Worm (Caenorhabditis elegans) whole organism, L4 larva: ENCODE measurements around the gene nhr-192.

Experiments
- F26F4.8 ChIP-seq: fragments of 200-800 bp; sonication (Bioruptor generic); conservative IDR thresholded peaks from 2 replicates; pipeline ENCODE4 v1.3.6; 2022; ENCODE audit warnings: missing genetic modification characterization, missing compliant biosample characterization
- F49E8.2 ChIP-seq: sonication (generic microtip); optimal IDR thresholded peaks from 2 replicates; lab custom pipeline; 2016; ENCODE audit warnings: missing compliant biosample characterization, mild to moderate bottlenecking, missing genetic modification characterization, borderline replicate concordance
- T20F7.1 ChIP-seq: fragments of 200-800 bp; sonication (Bioruptor generic); optimal IDR thresholded peaks from 2 replicates; lab custom pipeline; 2018; ENCODE audit warnings: mild to moderate bottlenecking, missing genetic modification characterization, missing compliant biosample characterization
- Y5F2A.4 ChIP-seq: fragments of 200-800 bp; sonication (Bioruptor generic); optimal IDR thresholded peaks from 2 replicates; lab custom pipeline; 2018; ENCODE audit warnings: mild to moderate bottlenecking, missing genetic modification characterization, missing compliant biosample characterization
- aha-1 ChIP-seq: fragments of 150-350 bp; peaks from one replicate; lab custom pipeline; 2014; ENCODE audit warnings: missing biosample characterization, missing genetic modification characterization
- ama-1 ChIP-seq: fragments of 150-350 bp; optimal IDR thresholded peaks from 2 replicates; lab custom pipeline; 2014; ENCODE audit warnings: inconsistent platforms, mixed read lengths
- arid-1 ChIP-seq: fragments of 200-800 bp; sonication (Bioruptor generic); conservative IDR thresholded peaks from 2 replicates; pipeline ENCODE4 v1.3.6; 2022; ENCODE audit warnings: missing genetic modification reagents, missing genetic modification characterization, missing compliant biosample characterization
- ceh-20 ChIP-seq: fragments of 200-800 bp; sonication (Bioruptor generic); IDR thresholded peaks from 2 replicates; pipeline ENCODE4 v1.3.6; 2022; ENCODE audit warnings: missing genetic modification reagents, missing genetic modification characterization, missing compliant biosample characterization
- ces-1 ChIP-seq: fragments of 150-350 bp; sonication (generic microtip); optimal IDR thresholded peaks from 4 replicates; lab custom pipeline; 2014; ENCODE audit warnings: missing biosample characterization, missing genetic modification reagents, missing genetic modification characterization
- daf-12 ChIP-seq: fragments of 150-350 bp; optimal IDR thresholded peaks from 2 replicates; lab custom pipeline; 2014; ENCODE audit warnings: missing biosample characterization, missing genetic modification reagents, missing genetic modification characterization
- daf-16 ChIP-seq, 3 experiments: sonication (generic microtip); optimal IDR thresholded peaks; 2 replicates each; lab custom pipeline; 2016 to 2017; ENCODE audit warnings: missing genetic modification characterization in 3 of 3, missing genetic modification reagents in 3 of 3, mild to moderate bottlenecking in 2 of 3, missing compliant biosample characterization in 2 of 3, missing biosample characterization in 1 of 3, moderate library complexity in 1 of 3
- daf-8 ChIP-seq: fragments of 200-800 bp; sonication (Bioruptor generic); IDR thresholded peaks from 2 replicates; pipeline ENCODE4 v1.3.6; 2022; ENCODE audit warnings: missing genetic modification characterization, missing compliant biosample characterization
- dpl-1 ChIP-seq: fragments of 150-350 bp; optimal IDR thresholded peaks from 2 replicates; lab custom pipeline; 2014; ENCODE audit warnings: missing biosample characterization, missing genetic modification reagents, missing genetic modification characterization
- egl-27 ChIP-seq: sonication (generic microtip); optimal IDR thresholded peaks from 3 replicates; lab custom pipeline; 2017; ENCODE audit warnings: missing biosample characterization, missing genetic modification reagents, missing genetic modification characterization
- hif-1 ChIP-seq, 2 experiments: sonication (generic microtip); optimal IDR thresholded peaks; 2 replicates each; lab custom pipeline; 2016 to 2017; ENCODE audit warnings: missing compliant biosample characterization in 2 of 2, missing genetic modification characterization in 2 of 2, missing genetic modification reagents in 2 of 2, missing genotype in 2 of 2, mild to moderate bottlenecking in 1 of 2
- lin-1 ChIP-seq: fragments of 200-800 bp; sonication (Bioruptor generic); IDR thresholded peaks from 2 replicates; pipeline ENCODE4 v1.3.6; 2022; ENCODE audit warnings: missing genetic modification reagents, missing genetic modification characterization, missing compliant biosample characterization
- lin-39 ChIP-seq: fragments of 150-350 bp; optimal IDR thresholded peaks from 2 replicates; lab custom pipeline; 2014; ENCODE audit warnings: missing biosample characterization, missing genetic modification reagents, missing genetic modification characterization
- madf-5 ChIP-seq, 2 experiments: fragments of 200-800 bp; sonication (Bioruptor generic); IDR thresholded peaks; 2 replicates each; pipeline ENCODE4 v1.3.6; 2022; ENCODE audit warnings: missing compliant biosample characterization in 2 of 2, missing genetic modification characterization in 2 of 2
- mdt-29 ChIP-seq: fragments of 200-800 bp; sonication (Bioruptor generic); IDR thresholded peaks from 2 replicates; pipeline ENCODE4 v1.3.6; 2022; ENCODE audit warnings: missing genetic modification reagents, missing genetic modification characterization, missing compliant biosample characterization
- mes-2 ChIP-seq: sonication (generic microtip); optimal IDR thresholded peaks from 2 replicates; lab custom pipeline; 2016; ENCODE audit warnings: missing genotype, mild to moderate bottlenecking, missing genetic modification characterization, missing compliant biosample characterization; ENCODE audit not compliant: poor library complexity, severe bottlenecking
- mxl-2 ChIP-seq: fragments of 200-800 bp; sonication (Bioruptor generic); conservative IDR thresholded peaks from 2 replicates; pipeline ENCODE4 v1.3.6; 2022; ENCODE audit warnings: missing genetic modification reagents, missing genetic modification characterization, missing compliant biosample characterization
- nhr-102 ChIP-seq: sonication (generic microtip); optimal IDR thresholded peaks from 2 replicates; lab custom pipeline; 2016; ENCODE audit warnings: mild to moderate bottlenecking, missing genetic modification characterization, moderate library complexity, missing compliant biosample characterization
- nhr-41 ChIP-seq: fragments of 200-800 bp; sonication (Bioruptor generic); IDR thresholded peaks from 2 replicates; pipeline ENCODE4 v1.3.6; 2022; ENCODE audit warnings: missing genetic modification reagents, missing genetic modification characterization, missing compliant biosample characterization
- nhr-42 ChIP-seq: fragments of 200-800 bp; sonication (Bioruptor generic); IDR thresholded peaks from 2 replicates; pipeline ENCODE4 v1.3.6; 2022; ENCODE audit warnings: missing genetic modification characterization, missing compliant biosample characterization
- nhr-76 ChIP-seq: fragments of 150-350 bp; optimal IDR thresholded peaks from 2 replicates; lab custom pipeline; 2014; ENCODE audit warnings: missing biosample characterization, missing genetic modification characterization
- php-3 ChIP-seq: fragments of 200-800 bp; sonication (Bioruptor generic); IDR thresholded peaks from 2 replicates; pipeline ENCODE4 v1.3.6; 2022; ENCODE audit warnings: missing genetic modification reagents, missing genetic modification characterization, missing compliant biosample characterization
- saeg-2 ChIP-seq: fragments of 200-800 bp; sonication (Bioruptor generic); IDR thresholded peaks from 2 replicates; pipeline ENCODE4 v1.3.6; 2022; ENCODE audit warnings: missing genetic modification reagents, missing genetic modification characterization, missing compliant biosample characterization
- spr-3 ChIP-seq: fragments of 200-800 bp; sonication (Bioruptor generic); optimal IDR thresholded peaks from 2 replicates; lab custom pipeline; 2018; ENCODE audit warnings: mild to moderate bottlenecking, missing genetic modification characterization, missing compliant biosample characterization
- unc-39 ChIP-seq: sonication (generic microtip); optimal IDR thresholded peaks from 2 replicates; lab custom pipeline; 2017; ENCODE audit warnings: missing biosample characterization, missing genetic modification characterization
- unc-62 ChIP-seq, 3 experiments: fragments of 150-350 bp in 1 of 3; sonication (generic microtip); optimal IDR thresholded peaks in 2 of 3; peaks in 1 of 3; 1 replicate in 1 of 3; 2 replicates in 2 of 3; lab custom pipeline; 2014 to 2017; ENCODE audit warnings: missing biosample characterization in 3 of 3, missing genetic modification characterization in 3 of 3, missing genetic modification reagents in 3 of 3, missing genotype in 1 of 3
- vab-7 ChIP-seq: fragments of 200-800 bp; sonication (Bioruptor generic); IDR thresholded peaks from 2 replicates; pipeline ENCODE4 v1.3.6; 2022; ENCODE audit warnings: missing genetic modification reagents, missing genetic modification characterization, missing compliant biosample characterization
- zfp-3 ChIP-seq: fragments of 200-800 bp; sonication (Bioruptor generic); conservative IDR thresholded peaks from 2 replicates; pipeline ENCODE4 v1.3.6; 2022; ENCODE audit warnings: missing genetic modification reagents, missing genetic modification characterization, missing compliant biosample characterization
- zip-2 ChIP-seq: fragments of 150-350 bp; optimal IDR thresholded peaks from 2 replicates; lab custom pipeline; 2014; ENCODE audit warnings: missing biosample characterization, missing genetic modification characterization
- ztf-7 ChIP-seq: fragments of 150-350 bp; optimal IDR thresholded peaks from 2 replicates; lab custom pipeline; 2014; ENCODE audit warnings: missing biosample characterization, missing genetic modification characterization

Gene nhr-192

DNA sequence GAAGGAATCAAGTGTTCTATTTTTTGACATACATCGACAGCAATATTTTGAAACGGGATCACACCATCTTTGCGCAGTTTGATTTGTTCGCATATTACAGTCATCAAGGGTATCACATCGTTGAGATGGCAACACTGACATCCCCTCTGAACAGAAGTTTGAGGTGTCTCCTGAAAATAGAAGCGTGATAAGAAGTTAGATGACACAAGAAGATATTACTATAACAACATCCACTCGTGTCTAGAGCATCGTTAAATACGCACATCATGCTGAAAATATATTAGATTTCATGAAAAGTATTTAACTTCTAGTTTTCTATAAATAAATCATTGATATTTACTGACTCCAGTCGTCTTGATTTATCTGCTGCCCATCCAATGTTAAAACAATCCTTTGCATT, 2.3 kb upstream of the nhr-192 start:
- no peak for TF ChIP-seq madf-5 (GFP tag; IDR thresholded peaks at IDR 0.05; lab: Robert Waterston, UW)
- no peak for TF ChIP-seq unc-39 (tag; lab: Kevin White, UChicago)
- no peak for TF ChIP-seq nhr-41
- peak in 1 of 2 experiments; percentile 91 for TF ChIP-seq unc-62 (GFP tag; optimal IDR thresholded peaks at IDR 0.05 in 1 of 2; lab: Kevin White, UChicago)
- TF ChIP-seq unc-62 (tag; optimal IDR thresholded peaks at IDR 0.05; lab: Kevin White, UChicago), result no peak
- TF ChIP-seq F26F4.8 (GFP tag; lab: Robert Waterston, UW), result no peak
- TF ChIP-seq hif-1 (tag; optimal IDR thresholded peaks at IDR 0.05; lab: Kevin White, UChicago), result no peak
- TF ChIP-seq, all 104 proteins: peak for 1

DNA sequence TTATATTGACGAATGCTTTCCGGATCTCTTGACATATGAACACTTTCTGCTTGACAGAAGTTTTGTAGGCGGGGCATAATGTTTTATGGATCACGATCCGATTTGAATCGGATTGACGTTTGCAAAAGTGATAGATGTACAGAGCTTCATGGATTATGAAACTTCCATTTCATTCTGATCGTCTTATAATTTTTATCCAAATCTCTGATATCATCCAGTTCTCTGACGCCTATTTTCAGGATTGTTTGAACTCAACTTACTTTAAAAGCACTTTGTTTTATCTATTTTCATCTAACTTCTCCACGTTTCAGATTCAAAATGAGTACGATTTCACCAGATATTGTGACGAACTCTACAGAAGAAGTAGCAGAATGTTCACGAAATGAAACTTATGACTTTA, 3.7 kb downstream of the nhr-192 start, which contains the start of gene npr-39:
Gene npr-39 (plus strand): TSS at position 301 of the 400 bp plus-strand sequence.
- TF ChIP-seq daf-16 (GFP tag; optimal IDR thresholded peaks at IDR 0.05; lab: Kevin White, UChicago) (no peak), daf-16 (tag; optimal IDR thresholded peaks at IDR 0.05; lab: Kevin White, UChicago) (no peak), nhr-76 (tag; lab: Kevin White, UChicago) (no peak), php-3 (no peak), unc-62 (GFP tag; optimal IDR thresholded peaks at IDR 0.05 in 1 of 2; lab: Kevin White, UChicago) (no peak), unc-62 (tag; optimal IDR thresholded peaks at IDR 0.05; lab: Kevin White, UChicago) (no peak), ceh-20 (GFP tag; lab: Robert Waterston, UW) (no peak), zfp-3 (GFP tag; lab: Robert Waterston, UW) (no peak), F49E8.2 (tag; lab: Kevin White, UChicago) (no peak), lin-39 (no peak), aha-1 (tag; lab: Kevin White, UChicago) (no peak), mes-2 (tag; lab: Kevin White, UChicago) (no peak), dpl-1 (GFP tag; lab: Kevin White, UChicago) (no peak), daf-8 (no peak), nhr-42 (no peak)
- TF ChIP-seq, all 104 proteins: peak for 0

DNA sequence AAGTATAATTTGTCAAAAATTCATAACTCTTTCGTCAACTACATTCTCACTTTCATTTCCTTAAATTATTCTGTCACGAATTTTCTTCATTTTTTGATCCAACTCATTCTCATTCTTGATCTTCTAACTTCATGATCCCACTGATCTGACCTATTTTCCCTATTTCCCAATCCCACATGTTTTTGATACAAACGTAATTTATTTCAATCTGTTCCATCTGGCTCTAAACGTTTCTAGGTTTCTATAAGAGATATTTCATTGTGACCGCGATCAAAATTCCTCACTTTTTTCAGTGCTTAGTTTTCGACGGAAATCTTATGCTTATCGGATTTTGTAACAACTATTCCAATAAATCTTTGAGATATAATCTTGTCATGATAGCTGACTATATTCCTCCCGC, 4.8 kb downstream of the nhr-192 start:
- no peak for TF ChIP-seq saeg-2
- TF ChIP-seq unc-62 (GFP tag; optimal IDR thresholded peaks at IDR 0.05 in 1 of 2; lab: Kevin White, UChicago), result peak in 1 of 2 experiments; percentile 4
- TF ChIP-seq unc-62 (tag; optimal IDR thresholded peaks at IDR 0.05; lab: Kevin White, UChicago), result no peak
- TF ChIP-seq ama-1 (lab: Kevin White, UChicago), result no peak
- TF ChIP-seq T20F7.1 (GFP tag; lab: Kevin White, UChicago), result no peak
- TF ChIP-seq ces-1 (GFP tag; lab: Kevin White, UChicago), result no peak

DNA sequence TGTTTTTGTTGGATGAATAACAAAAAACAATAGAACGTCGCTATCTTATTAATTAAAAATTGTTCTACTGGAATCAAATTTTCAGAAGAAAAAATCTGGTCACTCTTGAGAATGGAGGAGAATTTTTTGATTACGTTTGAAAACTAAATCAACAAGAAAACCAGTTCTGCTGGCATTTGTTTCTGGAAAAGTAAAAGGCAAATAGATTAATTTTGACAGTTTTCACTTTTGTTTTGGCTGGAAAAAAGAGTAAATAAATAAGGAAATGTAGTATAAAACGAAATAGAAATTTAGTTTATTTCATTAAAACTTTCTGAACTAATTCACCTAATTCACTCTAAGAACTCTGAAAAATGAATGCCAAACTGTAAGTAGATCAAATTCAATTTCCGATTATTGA, 6.2 kb downstream of the nhr-192 start, which contains the start of gene fipr-13:
Gene fipr-13 (plus strand): TSS at position 301 of the 400 bp plus-strand sequence.
- TF ChIP-seq F26F4.8 (GFP tag; lab: Robert Waterston, UW) (no peak), zip-2 (tag; lab: Kevin White, UChicago) (no peak), lin-1 (GFP tag; lab: Robert Waterston, UW) (no peak), egl-27 (tag; lab: Kevin White, UChicago) (no peak), mdt-29 (GFP tag; lab: Robert Waterston, UW) (no peak), ceh-20 (GFP tag; lab: Robert Waterston, UW) (no peak), spr-3 (GFP tag; lab: Kevin White, UChicago) (no peak), nhr-102 (tag; lab: Kevin White, UChicago) (no peak), Y5F2A.4 (no peak), ama-1 (lab: Kevin White, UChicago) (no peak), nhr-41 (no peak), mxl-2 (GFP tag; lab: Robert Waterston, UW) (no peak), daf-12 (tag; lab: Kevin White, UChicago) (no peak), vab-7 (no peak), arid-1 (GFP tag; lab: Robert Waterston, UW) (no peak), daf-8 (no peak), aha-1 (tag; lab: Kevin White, UChicago) (no peak), ztf-7 (tag; lab: Kevin White, UChicago) (no peak)
